Worm (Caenorhabditis elegans): ENCODE results near the gene spcs-2.
A peak's percentile ranks its signal among the peaks of the same experiment; 100 is the strongest.

The spcs-2 gene

ce11 chrIII:12891580-12891979, 16.7 kb downstream of the spcs-2 start, which contains the start of the genes Y37D8A.29 and unc-71:
Gene Y37D8A.29 (minus strand): TSS chrIII:12891680.
Gene unc-71 (minus strand): TSS chrIII:12891738.
- TF ChIP-seq nhr-43 (tag; optimal IDR thresholded peaks at IDR 0.05; ENCODE audit: poor library complexity, severe bottlenecking) (no peak), elt-1 (tag; optimal IDR thresholded peaks at IDR 0.05) (no peak), fkh-10 (GFP tag; optimal IDR thresholded peaks at IDR 0.05) (no peak), nhr-67 (tag; optimal IDR thresholded peaks at IDR 0.05) (no peak), nfya-1 (tag; optimal IDR thresholded peaks at IDR 0.05; ENCODE audit: insufficient read depth) (no peak), elt-2 (tag; optimal IDR thresholded peaks at IDR 0.05) (no peak), jun-1 (tag; optimal IDR thresholded peaks at IDR 0.05) (no peak), nhr-11 (tag; optimal IDR thresholded peaks at IDR 0.05) (no peak), R02D3.7 (tag; optimal IDR thresholded peaks at IDR 0.05) (no peak), daf-12 (tag; optimal IDR thresholded peaks at IDR 0.05) (no peak), egl-27 (tag; optimal IDR thresholded peaks at IDR 0.05) (no peak), unc-39 (tag; optimal IDR thresholded peaks at IDR 0.05) (no peak), lin-39 (tag; optimal IDR thresholded peaks at IDR 0.05) (no peak)

ce11 chrIII:12892767-12893166, 17.9 kb downstream of the spcs-2 start:
- TF ChIP-seq pqm-1 (tag; optimal IDR thresholded peaks at IDR 0.05) (no peak), fkh-10 (GFP tag; optimal IDR thresholded peaks at IDR 0.05) (peak; percentile 35)

ce11 chrIII:12894207-12894606, 19.4 kb downstream of the spcs-2 start:
- TF ChIP-seq elt-3 (tag; optimal IDR thresholded peaks at IDR 0.05) = no peak
- no peak for TF ChIP-seq hmg-11 (tag; optimal IDR thresholded peaks at IDR 0.05)
- TF ChIP-seq ztf-4 (tag; optimal IDR thresholded peaks at IDR 0.05) = no peak
- no peak for TF ChIP-seq nfya-1 (tag; optimal IDR thresholded peaks at IDR 0.05; ENCODE audit: insufficient read depth)
- no peak for TF ChIP-seq ceh-9 (tag; optimal IDR thresholded peaks at IDR 0.05)
- TF ChIP-seq fos-1 (tag; optimal IDR thresholded peaks at IDR 0.05) = no peak
- no peak for TF ChIP-seq lin-15B (tag; optimal IDR thresholded peaks at IDR 0.05)
- TF ChIP-seq egl-5 (tag; optimal IDR thresholded peaks at IDR 0.05) = no peak
- no peak for TF ChIP-seq fkh-10 (GFP tag; optimal IDR thresholded peaks at IDR 0.05)
- no peak for TF ChIP-seq lsy-12 (tag; optimal IDR thresholded peaks at IDR 0.05)
- TF ChIP-seq nhr-28 (tag; optimal IDR thresholded peaks at IDR 0.05) = no peak
- no peak for TF ChIP-seq skn-1 (tag; optimal IDR thresholded peaks at IDR 0.05)
- no peak for TF ChIP-seq unc-62 (GFP tag; optimal IDR thresholded peaks at IDR 0.05)
- TF ChIP-seq ztf-11 (tag; optimal IDR thresholded peaks at IDR 0.05) = no peak
- TF ChIP-seq daf-12 (tag; optimal IDR thresholded peaks at IDR 0.05) = no peak
- no peak for TF ChIP-seq nhr-25 (tag; optimal IDR thresholded peaks at IDR 0.05)
- TF ChIP-seq sea-2 (GFP tag; optimal IDR thresholded peaks at IDR 0.05) = no peak
- no peak for TF ChIP-seq zag-1 (tag; optimal IDR thresholded peaks at IDR 0.05)

- TF ChIP-seq nhr-25 (tag; optimal IDR thresholded peaks at IDR 0.05) (no peak), mdl-1 (tag; optimal IDR thresholded peaks at IDR 0.05) (no peak), nhr-12 (tag; optimal IDR thresholded peaks at IDR 0.05) (no peak), lin-39 (tag; optimal IDR thresholded peaks at IDR 0.05) (peak; percentile 27)
Measured at ce11 chrIII:12904052-12904451, 29.2 kb downstream of the spcs-2 start.

ce11 chrIII:12904987-12905541, 30.2 kb downstream of the spcs-2 start, which contains the start of gene cox-5A:
Gene cox-5A (plus strand): TSS chrIII:12905491.
- TF ChIP-seq ama-1 (optimal IDR thresholded peaks at IDR 0.05) (peak; percentile 73), unc-39 (tag; optimal IDR thresholded peaks at IDR 0.05) (peak; percentile 25), elt-3 (tag; optimal IDR thresholded peaks at IDR 0.05) (peak in 2 of 3 experiments; percentile 44 to 85), nhr-237 (tag; optimal IDR thresholded peaks at IDR 0.05) (peak; percentile 26), lsy-12 (tag; optimal IDR thresholded peaks at IDR 0.05) (peak; percentile 99), nhr-67 (tag; optimal IDR thresholded peaks at IDR 0.05) (peak; percentile 10), nhr-11 (tag; optimal IDR thresholded peaks at IDR 0.05) (peak; percentile 94), lin-15B (tag; optimal IDR thresholded peaks at IDR 0.05) (peak; percentile 99), lin-39 (tag; optimal IDR thresholded peaks at IDR 0.05) (peak; percentile 99), tbx-2 (tag; optimal IDR thresholded peaks at IDR 0.05) (peak; percentile 97), R02D3.7 (tag; optimal IDR thresholded peaks at IDR 0.05) (peak; percentile 94), elt-2 (tag; optimal IDR thresholded peaks at IDR 0.05) (peak; percentile 94), daf-12 (tag; optimal IDR thresholded peaks at IDR 0.05) (peak; percentile 78), mdl-1 (tag; optimal IDR thresholded peaks at IDR 0.05) (peak; percentile 58), unc-62 (GFP tag; optimal IDR thresholded peaks at IDR 0.05) (peak; percentile 95), nhr-43 (tag; optimal IDR thresholded peaks at IDR 0.05; ENCODE audit: poor library complexity, severe bottlenecking) (peak; percentile 98), nhr-25 (tag; optimal IDR thresholded peaks at IDR 0.05) (peak; percentile 99), mml-1 (tag; optimal IDR thresholded peaks at IDR 0.05) (no peak), elt-1 (tag; optimal IDR thresholded peaks at IDR 0.05) (peak; percentile 87), ceh-28 (tag; optimal IDR thresholded peaks at IDR 0.05) (peak; percentile 99), fos-1 (tag; optimal IDR thresholded peaks at IDR 0.05) (peak; percentile 96), jun-1 (tag; optimal IDR thresholded peaks at IDR 0.05) (peak; percentile 98), fkh-2 (tag; optimal IDR thresholded peaks at IDR 0.05) (peak; percentile 37), fkh-10 (GFP tag; optimal IDR thresholded peaks at IDR 0.05) (peak; percentile 98), pha-4 (tag; optimal IDR thresholded peaks at IDR 0.05) (peak; percentile 100), ztf-11 (tag; optimal IDR thresholded peaks at IDR 0.05) (no peak), nhr-76 (tag; optimal IDR thresholded peaks at IDR 0.05) (peak; percentile 80), ztf-4 (tag; optimal IDR thresholded peaks at IDR 0.05) (peak; percentile 95), snpc-4 (tag; optimal IDR thresholded peaks at IDR 0.05) (peak; percentile 97), pqm-1 (tag; optimal IDR thresholded peaks at IDR 0.05) (peak; percentile 95), nfya-1 (tag; optimal IDR thresholded peaks at IDR 0.05; ENCODE audit: insufficient read depth) (peak; percentile 100), nhr-23 (tag; optimal IDR thresholded peaks at IDR 0.05) (peak; percentile 100)

All from whole organism, L3 larva.